Fruit fly (Drosophila melanogaster) whole organism: ENCODE measurements around the gene RpL37A.

Experiments
- Dll ChIP-seq: fragments of >200 bp; optimal IDR thresholded peaks from 2 replicates; lab custom pipeline; 2017
- EcR ChIP-seq, 2 experiments: fragments of >200 bp; optimal IDR thresholded peaks; 2 replicates each; lab custom pipeline; 2017; ENCODE audit warnings: missing biosample characterization in 2 of 2, missing genetic modification characterization in 2 of 2, missing genetic modification reagents in 2 of 2
- pan ChIP-seq: fragments of >200 bp; optimal IDR thresholded peaks from 2 replicates; lab custom pipeline; 2017
- psq ChIP-seq: fragments of >200 bp; optimal IDR thresholded peaks from 2 replicates; lab custom pipeline; 2017

DNA sequence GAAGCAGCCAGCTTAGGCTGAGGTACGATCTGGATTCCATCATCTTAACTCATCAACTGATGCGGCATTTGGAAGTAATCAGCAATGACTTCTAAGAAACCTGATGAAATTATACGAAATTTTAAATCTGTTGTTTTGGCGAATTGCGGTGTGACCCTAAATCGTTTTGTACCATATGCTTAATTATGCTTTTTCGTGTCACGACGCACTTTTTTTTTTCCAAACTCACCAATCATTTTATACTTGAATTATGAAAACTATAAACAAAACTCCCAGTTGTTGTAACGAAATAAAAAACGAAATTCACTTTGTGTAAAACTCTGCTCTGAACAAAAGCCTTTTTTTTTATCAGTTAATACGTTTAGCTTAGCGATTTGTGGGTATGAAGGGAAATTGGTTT is 12.7 kb upstream of the RpL37A start, which contains the start of gene Nepl3:
- TF ChIP-seq pan (lab: Kevin White, UChicago), result no peak
- no peak for TF ChIP-seq psq (lab: Kevin White, UChicago)
- no peak for TF ChIP-seq Dll
- no peak for TF ChIP-seq EcR (GFP tag; optimal IDR thresholded peaks at IDR 0.05; lab: Kevin White, UChicago)
